Fruit fly (Drosophila melanogaster) whole organism, wandering third instar larva: ENCODE measurements around the gene uncNacbeta.

ENCODE experiments used
- Abd-B ChIP-seq: fragments of >200 bp; optimal IDR thresholded peaks from 2 replicates; lab custom pipeline; 2017; ENCODE audit warnings: missing biosample characterization, missing genetic modification characterization
- CG32264 ChIP-seq: fragments of 200-800 bp; sonication (Bioruptor generic); optimal IDR thresholded peaks from 2 replicates; lab custom pipeline; 2016; ENCODE audit warnings: missing biosample characterization, missing genetic modification characterization
- CG9705 ChIP-seq: fragments of 200-800 bp; sonication (Bioruptor generic); optimal IDR thresholded peaks from 2 replicates; lab custom pipeline; 2018; ENCODE audit warnings: missing biosample characterization, mild to moderate bottlenecking, missing genetic modification characterization
- CrebA ChIP-seq: fragments of 200-800 bp; sonication (Bioruptor generic); optimal IDR thresholded peaks from 2 replicates; lab custom pipeline; 2016; ENCODE audit warnings: missing biosample characterization, mild to moderate bottlenecking, missing genetic modification characterization, borderline replicate concordance
- Dif ChIP-seq: fragments of 200-275, 200-300 bp; sonication (Bioruptor generic); optimal IDR thresholded peaks from 2 replicates; lab custom pipeline; 2018; ENCODE audit warnings: missing biosample characterization, missing genetic modification characterization; ENCODE audit not compliant: partially characterized antibody
- GATAd ChIP-seq: sonication (Bioruptor generic); optimal IDR thresholded peaks from 2 replicates; lab custom pipeline; 2016; ENCODE audit warnings: missing biosample characterization, missing genetic modification characterization
- HLH106 ChIP-seq: fragments of 200-800 bp; optimal IDR thresholded peaks from 3 replicates; lab custom pipeline; 2019; ENCODE audit warnings: missing biosample characterization, mild to moderate bottlenecking, missing genetic modification characterization, moderate library complexity
- Hnf4 ChIP-seq: fragments of 200-800 bp; sonication (Bioruptor generic); optimal IDR thresholded peaks from 2 replicates; lab custom pipeline; 2016; ENCODE audit warnings: missing biosample characterization, mild to moderate bottlenecking, missing genetic modification characterization
- Hr78 ChIP-seq: fragments of >200 bp; optimal IDR thresholded peaks from 2 replicates; lab custom pipeline; 2017; ENCODE audit warnings: missing biosample characterization, missing genetic modification characterization
- Hr83 ChIP-seq: fragments of 200-300 bp; sonication (Bioruptor generic); optimal IDR thresholded peaks from 2 replicates; lab custom pipeline; 2016; ENCODE audit warnings: missing biosample characterization, mild to moderate bottlenecking, missing genetic modification characterization, moderate library complexity; ENCODE audit not compliant: poor library complexity, severe bottlenecking
- Jra ChIP-seq: sonication (Bioruptor generic); optimal IDR thresholded peaks from 2 replicates; lab custom pipeline; 2016; ENCODE audit warnings: missing biosample characterization, missing genetic modification characterization
- Mio ChIP-seq: sonication (Bioruptor generic); optimal IDR thresholded peaks from 2 replicates; lab custom pipeline; 2016; ENCODE audit warnings: missing biosample characterization, missing genetic modification characterization
- Myc ChIP-seq: fragments of >200 bp; optimal IDR thresholded peaks from 2 replicates; lab custom pipeline; 2017
- N ChIP-seq: fragments of >200 bp; optimal IDR thresholded peaks from 2 replicates; lab custom pipeline; 2018; ENCODE audit warnings: missing biosample characterization, missing external identifiers, missing genetic modification characterization
- OdsH ChIP-seq: fragments of 200-800 bp; sonication (Bioruptor generic); optimal IDR thresholded peaks from 2 replicates; lab custom pipeline; 2016; ENCODE audit warnings: missing biosample characterization, mild to moderate bottlenecking, missing genetic modification characterization
- Sp1 ChIP-seq: fragments of 200-800 bp; sonication (Bioruptor generic); optimal IDR thresholded peaks from 3 replicates; lab custom pipeline; 2019; ENCODE audit warnings: missing biosample characterization, mild to moderate bottlenecking, missing genetic modification characterization, moderate library complexity
- Vsx2 ChIP-seq: fragments of 200-300, 225-300 bp; sonication (Bioruptor generic); optimal IDR thresholded peaks from 2 replicates; lab custom pipeline; 2018; ENCODE audit warnings: missing biosample characterization, missing genetic modification characterization; ENCODE audit not compliant: partially characterized antibody
- br ChIP-seq: fragments of 200-800 bp; sonication (Bioruptor generic); optimal IDR thresholded peaks from 2 replicates; lab custom pipeline; 2016; ENCODE audit warnings: missing biosample characterization, missing genetic modification characterization
- brk ChIP-seq: fragments of 200-800 bp; sonication (Bioruptor generic); optimal IDR thresholded peaks from 2 replicates; lab custom pipeline; 2016; ENCODE audit warnings: missing biosample characterization, mild to moderate bottlenecking, missing genetic modification characterization
- dl ChIP-seq, 2 experiments: fragments of 175-275, 200-275 bp in 1 of 2; fragments of 200-275 bp in 1 of 2; sonication (Bioruptor generic); optimal IDR thresholded peaks; lab custom pipeline; 2018; ENCODE audit warnings: mild to moderate bottlenecking in 2 of 2, missing biosample characterization in 2 of 2, missing genetic modification characterization in 2 of 2, moderate library complexity in 2 of 2; ENCODE audit not compliant: partially characterized antibody in 2 of 2, insufficient read depth in 1 of 2
- dmrt93B ChIP-seq: fragments of 200-800 bp; sonication (Bioruptor generic); optimal IDR thresholded peaks from 2 replicates; lab custom pipeline; 2018; ENCODE audit warnings: missing biosample characterization, mild to moderate bottlenecking, missing genetic modification characterization
- ey ChIP-seq: fragments of 200-800 bp; sonication (Bioruptor generic); optimal IDR thresholded peaks from 2 replicates; lab custom pipeline; 2016; ENCODE audit warnings: missing biosample characterization, missing genetic modification characterization
- foxo ChIP-seq, 2 experiments: fragments of 200-800 bp; sonication (Bioruptor generic); optimal IDR thresholded peaks; 2 replicates in 1 of 2; 3 replicates in 1 of 2; lab custom pipeline; 2016 to 2017; ENCODE audit warnings: missing biosample characterization in 2 of 2, missing genetic modification characterization in 2 of 2
- fru ChIP-seq: fragments of 200-800 bp; sonication (Bioruptor generic); optimal IDR thresholded peaks from 3 replicates; lab custom pipeline; 2016; ENCODE audit warnings: missing biosample characterization, mild to moderate bottlenecking, missing genetic modification characterization
- h ChIP-seq: fragments of 200-800 bp; sonication (Bioruptor generic); optimal IDR thresholded peaks from 3 replicates; lab custom pipeline; 2016; ENCODE audit warnings: missing biosample characterization, mild to moderate bottlenecking, missing genetic modification characterization
- jim ChIP-seq: fragments of 175-275, 200-325 bp; sonication (Bioruptor generic); optimal IDR thresholded peaks from 2 replicates; lab custom pipeline; 2016; ENCODE audit warnings: missing biosample characterization, mild to moderate bottlenecking, missing genetic modification characterization
- pan ChIP-seq: fragments of >200 bp; optimal IDR thresholded peaks from 2 replicates; lab custom pipeline; 2017
- psq ChIP-seq: fragments of 200-800 bp; sonication (Bioruptor generic); optimal IDR thresholded peaks from 3 replicates; lab custom pipeline; 2017; ENCODE audit warnings: missing biosample characterization, mild to moderate bottlenecking, missing genetic modification characterization, moderate library complexity
- rgr ChIP-seq: fragments of 200-800 bp; sonication (Bioruptor generic); optimal IDR thresholded peaks from 3 replicates; lab custom pipeline; 2016; ENCODE audit warnings: missing biosample characterization, mild to moderate bottlenecking, missing genetic modification characterization
- sage ChIP-seq: fragments of 200-800 bp; sonication (Bioruptor generic); optimal IDR thresholded peaks from 2 replicates; lab custom pipeline; 2016; ENCODE audit warnings: missing biosample characterization, mild to moderate bottlenecking, missing genetic modification characterization
- tai ChIP-seq: sonication (Bioruptor generic); optimal IDR thresholded peaks from 2 replicates; lab custom pipeline; 2016; ENCODE audit warnings: missing biosample characterization, missing genetic modification characterization
- usp ChIP-seq: fragments of >200 bp; optimal IDR thresholded peaks from 2 replicates; lab custom pipeline; 2017; ENCODE audit warnings: missing biosample characterization, missing genetic modification characterization
- woc ChIP-seq: sonication (Bioruptor generic); optimal IDR thresholded peaks from 2 replicates; lab custom pipeline; 2016; ENCODE audit warnings: missing biosample characterization, mild to moderate bottlenecking, missing genetic modification characterization

Gene uncNacbeta

DNA sequence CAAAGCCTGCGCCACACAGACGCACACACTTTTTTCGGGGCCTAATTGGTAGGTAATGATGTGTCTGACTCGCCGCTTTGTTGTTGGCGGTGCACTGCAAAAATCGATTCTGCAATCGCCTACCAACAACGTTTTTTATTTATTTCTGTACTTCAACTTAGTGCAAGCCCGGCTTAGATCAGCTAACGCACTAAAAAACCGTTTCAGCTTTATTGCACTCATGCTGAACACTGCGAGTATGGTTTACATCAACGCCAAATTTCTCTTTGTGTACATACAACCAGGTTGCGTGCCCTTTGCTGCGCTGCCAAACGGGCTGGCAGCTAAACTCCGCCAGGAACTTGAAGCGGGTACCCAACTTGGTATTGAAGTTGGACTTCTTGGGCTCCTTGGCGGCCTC lies 33.4 kb downstream of the uncNacbeta start (continued):
- TF ChIP-seq h (GFP tag; lab: Kevin White, UChicago) (peak; percentile 92), CG32264 (GFP tag; lab: Kevin White, UChicago) (peak; percentile 68), usp (GFP tag; lab: Kevin White, UChicago) (no peak), woc (GFP tag; lab: Kevin White, UChicago) (peak; percentile 92)

DNA sequence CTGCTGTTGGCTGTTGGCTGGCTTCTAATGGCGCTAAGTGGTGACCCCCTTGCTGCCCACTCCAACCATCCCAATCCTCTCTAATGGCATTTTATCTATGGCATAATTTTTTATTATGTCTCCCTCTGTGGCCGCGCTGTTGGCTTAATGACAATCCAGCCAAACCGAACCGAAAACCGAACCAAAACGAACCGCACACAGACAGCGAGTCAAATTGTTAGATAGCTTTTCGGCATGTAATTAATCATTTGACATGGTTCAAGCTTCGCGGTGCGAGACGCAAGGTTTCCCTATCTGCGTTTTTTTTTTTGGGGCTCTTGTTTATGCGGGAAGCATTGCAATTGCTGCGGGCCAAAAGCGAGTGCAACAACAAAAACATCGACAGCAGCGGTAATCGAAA lies 35.9 kb downstream of the uncNacbeta start:
- no peak for TF ChIP-seq Dif (GFP tag; lab: Kevin White, UChicago)
- no peak for TF ChIP-seq dmrt93B (GFP tag; lab: Kevin White, UChicago)
- no peak for TF ChIP-seq pan (lab: Kevin White, UChicago)
- TF ChIP-seq foxo (GFP tag; optimal IDR thresholded peaks at IDR 0.05; lab: Kevin White, UChicago) = no peak
- TF ChIP-seq Abd-B (GFP tag; lab: Kevin White, UChicago) = no peak
- no peak for TF ChIP-seq N (GFP tag; lab: Kevin White, UChicago)
- TF ChIP-seq sage (GFP tag; lab: Kevin White, UChicago) = no peak
- TF ChIP-seq Jra = no peak
- TF ChIP-seq dl (GFP tag; optimal IDR thresholded peaks at IDR 0.05; lab: Kevin White, UChicago; ENCODE audit: insufficient read depth in 1 of 2, partially characterized antibody in 2 of 2) = no peak
- no peak for TF ChIP-seq Hr83 (GFP tag; lab: Kevin White, UChicago)
- TF ChIP-seq CG32264 (GFP tag; lab: Kevin White, UChicago) = no peak
- TF ChIP-seq CrebA (GFP tag; lab: Kevin White, UChicago) = no peak
- no peak for TF ChIP-seq Hr78 (GFP tag; lab: Kevin White, UChicago)
- TF ChIP-seq jim (GFP tag; lab: Kevin White, UChicago) = no peak
- no peak for TF ChIP-seq Vsx2 (GFP tag; lab: Kevin White, UChicago)

DNA sequence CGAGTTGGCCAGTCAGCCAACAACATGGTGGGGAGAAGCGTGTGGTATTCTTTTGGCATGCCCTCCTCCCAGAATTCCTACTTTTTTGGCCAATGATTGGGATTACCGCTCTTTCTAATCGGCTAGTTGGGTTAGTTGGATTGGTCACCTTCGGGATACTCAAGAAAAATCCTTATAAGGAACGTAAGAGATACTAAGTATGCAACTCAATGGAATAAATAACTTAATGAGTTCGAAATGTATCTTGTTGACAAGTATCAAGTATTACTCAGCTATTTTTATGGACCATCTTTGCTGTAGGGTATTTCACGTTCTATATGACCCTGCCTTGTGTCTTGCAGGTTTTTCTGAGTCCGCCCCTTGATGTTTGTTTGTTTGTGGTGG lies 36.7 kb downstream of the uncNacbeta start:
- peak; percentile 4 for TF ChIP-seq rgr (GFP tag; lab: Kevin White, UChicago)
- TF ChIP-seq psq = peak; percentile 9
- peak; percentile 15 for TF ChIP-seq Hnf4
- TF ChIP-seq OdsH = peak; percentile 35
- no peak for TF ChIP-seq Hr78 (GFP tag; lab: Kevin White, UChicago)
- TF ChIP-seq woc (GFP tag; lab: Kevin White, UChicago) = peak; percentile 27

DNA sequence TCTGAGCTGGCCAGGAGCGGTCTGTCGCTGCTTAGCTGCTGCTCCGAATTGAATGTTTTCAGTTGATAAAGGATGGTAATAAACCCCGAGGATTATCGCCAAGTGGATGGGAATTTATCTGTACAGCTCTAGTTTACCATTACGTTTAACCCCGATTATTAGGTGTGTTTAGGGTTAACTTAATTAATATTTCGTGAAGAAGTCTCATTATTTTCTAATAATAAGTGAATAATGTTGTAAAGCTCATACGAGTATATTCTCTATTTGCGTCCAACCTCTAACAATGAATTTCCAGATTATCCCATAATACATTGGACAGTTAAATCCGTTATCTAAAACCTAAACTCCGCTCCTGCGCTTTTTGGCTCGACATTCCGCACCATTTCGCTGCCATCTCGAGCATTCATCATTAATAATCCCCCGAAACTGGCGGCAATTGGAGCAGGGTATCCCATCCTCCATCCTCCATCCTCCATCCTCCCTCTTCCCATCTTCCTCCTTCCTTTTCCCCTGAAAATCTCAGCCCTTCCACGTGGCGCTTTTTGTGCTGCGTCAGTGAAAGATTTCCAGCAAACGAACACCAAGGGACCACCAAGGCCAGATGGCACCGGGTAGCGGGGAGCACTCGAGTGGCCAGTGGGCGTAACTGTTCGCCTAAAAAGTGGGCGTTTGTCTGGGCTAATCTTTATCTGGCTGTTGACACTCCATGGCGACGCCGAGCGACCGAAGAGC lies 37.3 kb downstream of the uncNacbeta start:
- no peak for TF ChIP-seq CG32264 (GFP tag; lab: Kevin White, UChicago)
- TF ChIP-seq Sp1 = peak; percentile 46
- TF ChIP-seq rgr (GFP tag; lab: Kevin White, UChicago) = no peak
- TF ChIP-seq foxo (GFP tag; optimal IDR thresholded peaks at IDR 0.05; lab: Kevin White, UChicago) = peak in 1 of 2 experiments; percentile 41
- TF ChIP-seq fru (GFP tag; lab: Kevin White, UChicago) = peak; percentile 48
- TF ChIP-seq woc (GFP tag; lab: Kevin White, UChicago) = peak; percentile 8
- TF ChIP-seq br (GFP tag; lab: Kevin White, UChicago) = peak; percentile 30
- TF ChIP-seq usp (GFP tag; lab: Kevin White, UChicago) = no peak
- TF ChIP-seq Mio (GFP tag; lab: Kevin White, UChicago) = no peak
- peak; percentile 40 for TF ChIP-seq dmrt93B (GFP tag; lab: Kevin White, UChicago)
- TF ChIP-seq OdsH = peak; percentile 35
- TF ChIP-seq h (GFP tag; lab: Kevin White, UChicago) = peak; percentile 42
- TF ChIP-seq tai (GFP tag; lab: Kevin White, UChicago) = peak; percentile 4
- TF ChIP-seq CG9705 (GFP tag; lab: Kevin White, UChicago) = peak; percentile 33
- TF ChIP-seq HLH106 (tag; lab: Kevin White, UChicago) = peak; percentile 62
- TF ChIP-seq ey = peak; percentile 37
- no peak for TF ChIP-seq Hr83 (GFP tag; lab: Kevin White, UChicago)
- no peak for TF ChIP-seq dl (GFP tag; optimal IDR thresholded peaks at IDR 0.05; lab: Kevin White, UChicago; ENCODE audit: insufficient read depth in 1 of 2, partially characterized antibody in 2 of 2)
- no peak for TF ChIP-seq GATAd (GFP tag; lab: Kevin White, UChicago)
- no peak for TF ChIP-seq brk
- no peak for TF ChIP-seq CrebA (GFP tag; lab: Kevin White, UChicago)
- TF ChIP-seq Myc (lab: Kevin White, UChicago) = no peak
- no peak for TF ChIP-seq sage (GFP tag; lab: Kevin White, UChicago)
